Worm (Caenorhabditis elegans) whole organism, midembryonic: ENCODE measurements around the gene cox-10.
A peak's percentile ranks its signal among the peaks of the same experiment; 100 is the strongest.

Experiments used
- T22C8.4 ChIP-seq: fragments of 200-800 bp; sonication (Bioruptor generic); IDR thresholded peaks from 2 replicates; pipeline ENCODE4 v1.3.6; 2022; ENCODE audit warnings: missing genetic modification characterization, missing compliant biosample characterization
- cog-1 ChIP-seq: sonication (generic microtip); optimal IDR thresholded peaks from 2 replicates; lab custom pipeline; 2016; ENCODE audit warnings: missing genetic modification characterization, missing compliant biosample characterization
- flt-1 ChIP-seq: fragments of 200-800 bp; sonication (Bioruptor generic); IDR thresholded peaks from 2 replicates; pipeline ENCODE4 v1.3.6; 2022; ENCODE audit warnings: missing genetic modification characterization, missing compliant biosample characterization
- klf-2 ChIP-seq: fragments of 200-800 bp; sonication (Bioruptor generic); conservative IDR thresholded peaks from 2 replicates; pipeline ENCODE4 v1.3.6; 2022; ENCODE audit warnings: missing genetic modification reagents, missing genetic modification characterization, missing compliant biosample characterization
- med-1 ChIP-seq: sonication (generic microtip); optimal IDR thresholded peaks from 2 replicates; lab custom pipeline; 2017; ENCODE audit warnings: missing genetic modification characterization, mild to moderate bottlenecking, missing compliant biosample characterization, antibody characterized with exemption, missing genetic modification reagents; ENCODE audit not compliant: insufficient read depth
- ref-1 ChIP-seq: fragments of 200-800 bp; sonication (Bioruptor generic); conservative IDR thresholded peaks from 2 replicates; pipeline ENCODE4 v1.3.6; 2022; ENCODE audit warnings: missing genetic modification reagents, missing genetic modification characterization, missing compliant biosample characterization
- tab-1 ChIP-seq: fragments of 200-800 bp; sonication (Bioruptor generic); IDR thresholded peaks from 2 replicates; pipeline ENCODE4 v1.3.6; 2022; ENCODE audit warnings: missing genetic modification characterization, missing compliant biosample characterization
- ztf-23 ChIP-seq: fragments of 200-800 bp; sonication (Bioruptor generic); IDR thresholded peaks from 2 replicates; pipeline ENCODE4 v1.3.6; 2022; ENCODE audit warnings: missing genetic modification reagents, missing genetic modification characterization, missing compliant biosample characterization
- ztf-29 ChIP-seq: fragments of 200-800 bp; sonication (Bioruptor generic); IDR thresholded peaks from 2 replicates; pipeline ENCODE4 v1.3.6; 2022; ENCODE audit warnings: missing genetic modification reagents, missing genetic modification characterization, missing compliant biosample characterization

The cox-10 gene

ce11 chrII:12679635-12680034 is at the start of gene cox-10, which contains the start of gene Y38E10A.33:
TSS of gene cox-10 (plus strand) at chrII:12679954.
TSS of gene Y38E10A.33 (minus strand) at chrII:12679646.
- TF ChIP-seq med-1 (GFP tag; lab: Kevin White, UChicago), result no peak
- TF ChIP-seq ref-1 (GFP tag; lab: Robert Waterston, UW), result no peak
- TF ChIP-seq ztf-29 (GFP tag; lab: Robert Waterston, UW), result no peak
- TF ChIP-seq flt-1 (GFP tag; lab: Robert Waterston, UW), result 0 out of 2 replicates have a peak, but pooled peaks have one; percentile 57
- TF ChIP-seq ztf-23 (GFP tag; lab: Robert Waterston, UW), result no peak
- no peak for TF ChIP-seq tab-1 (GFP tag; lab: Robert Waterston, UW)
- no peak for TF ChIP-seq cog-1 (tag; lab: Kevin White, UChicago)
- no peak for TF ChIP-seq T22C8.4 (GFP tag; lab: Robert Waterston, UW)
- TF ChIP-seq klf-2 (GFP tag; lab: Robert Waterston, UW), result no peak

ce11 chrII:12630888-12631287 is 48.9 kb upstream of the cox-10 start, which contains the start of gene Y38E10A.34:
TSS of gene Y38E10A.34 (plus strand) at chrII:12631188.
- TF ChIP-seq ztf-29 (GFP tag; lab: Robert Waterston, UW) (no peak), ref-1 (GFP tag; lab: Robert Waterston, UW) (no peak), ztf-23 (GFP tag; lab: Robert Waterston, UW) (no peak), med-1 (GFP tag; lab: Kevin White, UChicago) (no peak), cog-1 (tag; lab: Kevin White, UChicago) (no peak), T22C8.4 (GFP tag; lab: Robert Waterston, UW) (no peak), klf-2 (GFP tag; lab: Robert Waterston, UW) (no peak)

- no peak for TF ChIP-seq ref-1 (GFP tag; lab: Robert Waterston, UW)
- no peak for TF ChIP-seq tab-1 (GFP tag; lab: Robert Waterston, UW)
Observed at ce11 chrII:12634749-12635318, 44.9 kb upstream of the cox-10 start, which contains the start of gene Y38E10A.17. TSS of gene Y38E10A.17 (minus strand) at chrII:12634799.

DNA sequence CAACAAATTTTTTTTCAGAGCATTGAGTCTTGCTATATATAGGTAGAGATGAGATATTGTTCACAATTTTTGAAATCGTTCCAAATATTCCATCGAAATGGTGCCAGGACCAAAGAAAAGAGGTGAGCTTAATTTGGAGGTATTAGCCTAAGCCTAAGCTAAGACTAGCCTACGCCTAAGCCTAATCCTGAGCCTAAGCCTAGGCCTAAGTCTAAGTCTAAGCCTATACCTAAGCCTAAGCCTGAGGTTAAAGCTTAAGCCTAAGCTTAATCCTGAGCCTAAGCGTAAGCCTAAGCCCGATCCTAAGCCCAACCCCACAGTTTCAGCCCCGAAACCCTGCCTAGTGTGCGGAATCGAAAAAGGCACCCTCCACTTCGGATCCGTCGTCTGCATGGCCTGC is 43.2 kb upstream of the cox-10 start, which contains the start of gene nhr-234:
Gene nhr-234 (plus strand): TSS at position 77 of the 400 bp plus-strand sequence.
- TF ChIP-seq ref-1 (GFP tag; lab: Robert Waterston, UW), result no peak
- no peak for TF ChIP-seq med-1 (GFP tag; lab: Kevin White, UChicago)
- TF ChIP-seq ztf-23 (GFP tag; lab: Robert Waterston, UW), result no peak
- no peak for TF ChIP-seq T22C8.4 (GFP tag; lab: Robert Waterston, UW)
- no peak for TF ChIP-seq ztf-29 (GFP tag; lab: Robert Waterston, UW)
- no peak for TF ChIP-seq tab-1 (GFP tag; lab: Robert Waterston, UW)
- no peak for TF ChIP-seq flt-1 (GFP tag; lab: Robert Waterston, UW)
- TF ChIP-seq klf-2 (GFP tag; lab: Robert Waterston, UW), result no peak
- TF ChIP-seq cog-1 (tag; lab: Kevin White, UChicago), result no peak

DNA sequence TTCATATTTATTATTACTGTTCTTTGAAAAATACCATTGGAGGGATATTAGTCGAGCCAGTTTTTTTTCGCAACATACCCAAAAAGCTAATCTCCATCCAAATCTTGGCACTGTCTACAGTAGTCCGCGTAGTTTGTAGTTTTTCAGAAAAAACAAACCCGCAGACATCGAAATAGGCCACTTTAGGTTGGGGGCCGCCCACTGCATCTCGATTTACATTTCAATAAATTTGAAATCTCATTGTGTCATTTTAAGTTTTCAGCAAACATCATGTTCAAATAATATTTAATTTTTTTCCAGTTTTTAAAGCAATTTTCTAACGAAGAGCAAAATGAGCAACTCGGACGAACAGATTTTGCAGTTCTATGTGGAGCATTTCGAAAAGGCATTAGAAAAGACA is 39.4 kb upstream of the cox-10 start, which contains the start of gene nhr-235:
Gene nhr-235 (plus strand): TSS at position 301 of the 400 bp plus-strand sequence.
- TF ChIP-seq klf-2 (GFP tag; lab: Robert Waterston, UW), result no peak
- no peak for TF ChIP-seq cog-1 (tag; lab: Kevin White, UChicago)
- no peak for TF ChIP-seq ztf-23 (GFP tag; lab: Robert Waterston, UW)
- no peak for TF ChIP-seq med-1 (GFP tag; lab: Kevin White, UChicago)
- TF ChIP-seq flt-1 (GFP tag; lab: Robert Waterston, UW), result no peak
- no peak for TF ChIP-seq ref-1 (GFP tag; lab: Robert Waterston, UW)
- TF ChIP-seq tab-1 (GFP tag; lab: Robert Waterston, UW), result no peak
- no peak for TF ChIP-seq T22C8.4 (GFP tag; lab: Robert Waterston, UW)
- no peak for TF ChIP-seq ztf-29 (GFP tag; lab: Robert Waterston, UW)

- TF ChIP-seq tab-1 (GFP tag; lab: Robert Waterston, UW) (peak; percentile 57; the same call in 1 of the 2 replicates), klf-2 (GFP tag; lab: Robert Waterston, UW) (0 out of 2 replicates have a peak, but pooled peaks have one; percentile 35)
Observed at ce11 chrII:12651208-12651607, 28.5 kb upstream of the cox-10 start.

- no peak for TF ChIP-seq ref-1 (GFP tag; lab: Robert Waterston, UW)
- TF ChIP-seq med-1 (GFP tag; lab: Kevin White, UChicago), result no peak
- TF ChIP-seq T22C8.4 (GFP tag; lab: Robert Waterston, UW), result no peak
Observed at ce11 chrII:12654447-12654846, 25.3 kb upstream of the cox-10 start, which contains the start of gene rgs-4. TSS of gene rgs-4 (plus strand) at chrII:12654747.

ce11 chrII:12655816-12656215 is 23.9 kb upstream of the cox-10 start:
- no peak for TF ChIP-seq ztf-29 (GFP tag; lab: Robert Waterston, UW)

- TF ChIP-seq med-1 (GFP tag; lab: Kevin White, UChicago) (no peak), tab-1 (GFP tag; lab: Robert Waterston, UW) (no peak), flt-1 (GFP tag; lab: Robert Waterston, UW) (no peak), ref-1 (GFP tag; lab: Robert Waterston, UW) (no peak), ztf-29 (GFP tag; lab: Robert Waterston, UW) (no peak), cog-1 (tag; lab: Kevin White, UChicago) (no peak)
Observed at ce11 chrII:12657620-12658019, 22.1 kb upstream of the cox-10 start.

ce11 chrII:12658409-12658808 is 21.3 kb upstream of the cox-10 start:
- TF ChIP-seq tab-1 (GFP tag; lab: Robert Waterston, UW) (no peak), ref-1 (GFP tag; lab: Robert Waterston, UW) (no peak), ztf-29 (GFP tag; lab: Robert Waterston, UW) (no peak), T22C8.4 (GFP tag; lab: Robert Waterston, UW) (no peak), flt-1 (GFP tag; lab: Robert Waterston, UW) (no peak), klf-2 (GFP tag; lab: Robert Waterston, UW) (no peak), med-1 (GFP tag; lab: Kevin White, UChicago) (no peak), cog-1 (tag; lab: Kevin White, UChicago) (no peak), ztf-23 (GFP tag; lab: Robert Waterston, UW) (no peak)
